Fruit fly (Drosophila melanogaster): ENCODE measurements around the gene LIMK1.

LIMK1 gene

dm6 chrX:12567663-12568062, 24.3 kb downstream of the LIMK1 start (continued):
- TF ChIP-seq CG6792 (GFP tag; optimal IDR thresholded peaks at IDR 0.05): peak; percentile 62
- TF ChIP-seq Hr39 (GFP tag; optimal IDR thresholded peaks at IDR 0.05): no peak
- peak; percentile 2 for TF ChIP-seq Sox15 (GFP tag; optimal IDR thresholded peaks at IDR 0.05)
- TF ChIP-seq Eip93F (GFP tag; optimal IDR thresholded peaks at IDR 0.05): no peak
- TF ChIP-seq Eip75B (GFP tag; optimal IDR thresholded peaks at IDR 0.05): peak; percentile 29
- TF ChIP-seq CG7368 (GFP tag; optimal IDR thresholded peaks at IDR 0.05): peak; percentile 39
- TF ChIP-seq CG32006 (GFP tag; optimal IDR thresholded peaks at IDR 0.05): peak; percentile 81
- peak; percentile 72 for TF ChIP-seq Hr4 (GFP tag; optimal IDR thresholded peaks at IDR 0.05)
- peak; percentile 10 for TF ChIP-seq CG31627 (GFP tag; optimal IDR thresholded peaks at IDR 0.05)
- TF ChIP-seq Ets96B (tag; optimal IDR thresholded peaks at IDR 0.05): peak; percentile 75
- TF ChIP-seq CG10631 (GFP tag; optimal IDR thresholded peaks at IDR 0.05): peak; percentile 68
- TF ChIP-seq CG8632 (GFP tag; optimal IDR thresholded peaks at IDR 0.05): peak; percentile 72
- peak; percentile 70 for TF ChIP-seq acj6 (GFP tag; optimal IDR thresholded peaks at IDR 0.05)
- peak; percentile 56 for TF ChIP-seq net (GFP tag; optimal IDR thresholded peaks at IDR 0.05)
- peak; percentile 33 for TF ChIP-seq cyc (GFP tag; optimal IDR thresholded peaks at IDR 0.05)
- peak; percentile 75 for TF ChIP-seq achi (GFP tag; optimal IDR thresholded peaks at IDR 0.05)
- peak; percentile 44 for TF ChIP-seq CG6854 (GFP tag; optimal IDR thresholded peaks at IDR 0.05)
- peak; percentile 48 for TF ChIP-seq CG9139 (GFP tag; optimal IDR thresholded peaks at IDR 0.05)
- TF ChIP-seq salr (GFP tag; optimal IDR thresholded peaks at IDR 0.05): peak; percentile 5 to 17
- TF ChIP-seq CG10669 (GFP tag; optimal IDR thresholded peaks at IDR 0.05): peak; percentile 61
- peak; percentile 47 for TF ChIP-seq CG16779 (tag; optimal IDR thresholded peaks at IDR 0.05)
- peak; percentile 48 for TF ChIP-seq Met (GFP tag; optimal IDR thresholded peaks at IDR 0.05)
- peak; percentile 50 for TF ChIP-seq CG4318 (GFP tag; optimal IDR thresholded peaks at IDR 0.05)
- peak; percentile 72 for TF ChIP-seq svp (GFP tag)
- TF ChIP-seq CG8119 (GFP tag; IDR thresholded peaks at IDR 0.05): peak; percentile 83; the same call in 2 of the 3 replicates

dm6 chrX:12552824-12553223, 39.2 kb downstream of the LIMK1 start, which contains the start of gene Cpr11B:
TSS of gene Cpr11B (plus strand) at chrX:12553124.
- no peak for TF ChIP-seq dsx (GFP tag; optimal IDR thresholded peaks at IDR 0.05; ENCODE audit: poor library complexity, severe bottlenecking)

- TF ChIP-seq Lpt (GFP tag; optimal IDR thresholded peaks at IDR 0.05) (no peak), Sox14 (GFP tag; optimal IDR thresholded peaks at IDR 0.05) (peak; percentile 10), Eip78C (GFP tag) (peak; percentile 6), CG11762 (GFP tag; optimal IDR thresholded peaks at IDR 0.05; ENCODE audit: insufficient read depth) (no peak), CG3032 (tag; optimal IDR thresholded peaks at IDR 0.05) (peak; percentile 4), CG11902 (GFP tag; optimal IDR thresholded peaks at IDR 0.05) (no peak), Hr39 (GFP tag; optimal IDR thresholded peaks at IDR 0.05) (peak; percentile 21), Blimp-1 (GFP tag; optimal IDR thresholded peaks at IDR 0.05) (no peak), salr (GFP tag; optimal IDR thresholded peaks at IDR 0.05) (no peak), eg (GFP tag; IDR thresholded peaks at IDR 0.05) (0 out of 3 replicates have a peak, but pooled peaks have one; percentile 25), CG11294 (GFP tag; IDR thresholded peaks at IDR 0.05) (no peak), CG6792 (GFP tag; optimal IDR thresholded peaks at IDR 0.05) (peak; percentile 2), Gug (GFP tag; IDR thresholded peaks at IDR 0.05) (no peak), Met (GFP tag; optimal IDR thresholded peaks at IDR 0.05) (peak; percentile 5), CG31627 (GFP tag; optimal IDR thresholded peaks at IDR 0.05) (peak; percentile 4)
These were observed 44.3 kb downstream of the LIMK1 start for dm6 chrX:12547657-12548056.

- peak; percentile 67 for TF ChIP-seq Eip78C (GFP tag)
- no peak for TF ChIP-seq lz (GFP tag; optimal IDR thresholded peaks at IDR 0.05)
- TF ChIP-seq svp (GFP tag): peak; percentile 27
- TF ChIP-seq CG32006 (GFP tag; optimal IDR thresholded peaks at IDR 0.05): peak; percentile 17
- TF ChIP-seq esn (GFP tag; optimal IDR thresholded peaks at IDR 0.05): no peak
- TF ChIP-seq CG4318 (GFP tag; optimal IDR thresholded peaks at IDR 0.05): no peak
- no peak for TF ChIP-seq cyc (GFP tag; optimal IDR thresholded peaks at IDR 0.05)
- TF ChIP-seq ss (GFP tag; optimal IDR thresholded peaks at IDR 0.05): no peak
- TF ChIP-seq CG3032 (tag; optimal IDR thresholded peaks at IDR 0.05): no peak
- no peak for TF ChIP-seq Gug (GFP tag; IDR thresholded peaks at IDR 0.05)
- peak; percentile 11 for TF ChIP-seq CG10669 (GFP tag; optimal IDR thresholded peaks at IDR 0.05)
These were observed 45.0 kb downstream of the LIMK1 start for dm6 chrX:12546857-12547606.

All from whole organism, prepupa.